Worm (Caenorhabditis elegans): ENCODE measurements around the gene F23H12.3.

DNA sequence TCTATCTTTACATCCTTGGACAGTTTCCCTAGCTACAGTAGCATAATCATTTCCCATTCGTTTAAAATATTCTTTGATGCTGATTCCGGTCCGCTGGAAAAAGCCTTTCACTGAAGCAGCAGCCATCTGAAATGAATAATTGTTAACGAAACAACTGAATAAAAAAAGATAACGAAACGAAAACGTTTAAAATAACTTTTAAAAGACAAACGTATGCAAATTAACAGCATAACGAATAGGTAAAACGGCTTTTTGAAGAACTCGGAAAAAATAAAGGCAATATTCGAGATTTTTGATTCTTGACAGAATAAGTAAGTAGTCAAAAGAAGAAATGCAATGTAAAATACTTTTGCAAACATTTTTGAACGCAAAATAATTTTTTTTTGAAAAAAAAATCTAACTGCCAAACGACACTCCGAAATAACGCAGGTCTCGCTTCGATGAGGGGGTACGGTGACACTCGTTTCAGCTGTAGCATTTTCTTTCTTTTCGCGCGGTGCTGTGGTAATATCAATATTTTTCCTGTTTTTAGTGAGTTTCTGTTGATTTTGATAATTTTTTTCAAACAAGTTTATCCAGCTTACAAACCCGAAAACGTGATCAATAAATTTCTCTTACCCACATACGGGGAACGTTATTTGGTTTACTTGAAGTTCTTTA is 26.9 kb upstream of the F23H12.3 start, which contains the start of the genes R04F11.5 and R04F11.2:
- TF ChIP-seq tra-4 (tag; optimal IDR thresholded peaks at IDR 0.05) = no peak
- 0 out of 2 replicates have a peak, but pooled peaks have one; percentile 31 for TF ChIP-seq pes-1 (GFP tag; IDR thresholded peaks at IDR 0.05)
